Worm (Caenorhabditis elegans) whole organism, young adult: Measurements from ENCODE around the gene rin-1.

Experiments used
- F52B5.7 ChIP-seq: sonication (generic microtip); optimal IDR thresholded peaks from 2 replicates; lab custom pipeline; 2016; ENCODE audit warnings: mild to moderate bottlenecking, missing genetic modification characterization, missing compliant biosample characterization
- K12H6.12 ChIP-seq: fragments of 200-800 bp; sonication (Bioruptor generic); optimal IDR thresholded peaks from 2 replicates; lab custom pipeline; 2018; ENCODE audit warnings: mild to moderate bottlenecking, missing genetic modification characterization, missing compliant biosample characterization
- Y53G8AR.9 ChIP-seq: fragments of 200-800 bp; sonication (Bioruptor generic); conservative IDR thresholded peaks from 2 replicates; pipeline ENCODE4 v1.3.6; 2022; ENCODE audit warnings: missing genetic modification reagents, missing genetic modification characterization, missing compliant biosample characterization
- Y79H2A.3 ChIP-seq: fragments of 200-800 bp; sonication (Bioruptor generic); conservative IDR thresholded peaks from 2 replicates; pipeline ENCODE4 v1.3.6; 2022; ENCODE audit warnings: missing genetic modification reagents, missing genetic modification characterization, missing compliant biosample characterization
- Y95B8A.8 ChIP-seq: fragments of 200-800 bp; sonication (Bioruptor generic); IDR thresholded peaks from 2 replicates; pipeline ENCODE4 v1.3.6; 2022; ENCODE audit warnings: missing genetic modification reagents, missing genetic modification characterization, missing compliant biosample characterization
- ama-1 ChIP-seq, 3 experiments: fragments of 150-350 bp in 1 of 3; sonication (generic microtip) in 2 of 3; optimal IDR thresholded peaks; 2 replicates each; lab custom pipeline; 2014 to 2018; ENCODE audit warnings: missing biosample characterization in 2 of 3, missing genetic modification characterization in 2 of 3, missing genetic modification reagents in 2 of 3
- aptf-3 ChIP-seq: fragments of 200-800 bp; sonication (Bioruptor generic); IDR thresholded peaks from 2 replicates; pipeline ENCODE4 v1.3.6; 2022; ENCODE audit warnings: missing genetic modification characterization, missing compliant biosample characterization
- attf-3 ChIP-seq: fragments of 200-800 bp; sonication (Bioruptor generic); conservative IDR thresholded peaks from 2 replicates; pipeline ENCODE4 v1.3.6; 2022; ENCODE audit warnings: missing genetic modification reagents, missing genetic modification characterization, missing compliant biosample characterization
- attf-5 ChIP-seq: fragments of 200-800 bp; sonication (Bioruptor generic); optimal IDR thresholded peaks from 2 replicates; lab custom pipeline; 2018; ENCODE audit warnings: mild to moderate bottlenecking, missing genetic modification characterization, missing compliant biosample characterization
- cebp-2 ChIP-seq: fragments of 200-800 bp; sonication (Bioruptor generic); IDR thresholded peaks from 2 replicates; pipeline ENCODE4 v1.3.6; 2022; ENCODE audit warnings: missing genetic modification characterization, missing compliant biosample characterization
- ceh-100 ChIP-seq: fragments of 200-800 bp; sonication (Bioruptor generic); IDR thresholded peaks from 2 replicates; pipeline ENCODE4 v1.3.6; 2022; ENCODE audit warnings: missing genetic modification reagents, missing genetic modification characterization, missing compliant biosample characterization
- ceh-27 ChIP-seq: fragments of 200-800 bp; sonication (Bioruptor generic); optimal IDR thresholded peaks from 2 replicates; lab custom pipeline; 2018; ENCODE audit warnings: mild to moderate bottlenecking, missing genetic modification characterization, moderate library complexity, missing compliant biosample characterization
- ceh-91 ChIP-seq: fragments of 200-800 bp; sonication (Bioruptor generic); IDR thresholded peaks from 2 replicates; pipeline ENCODE4 v1.3.6; 2022; ENCODE audit warnings: missing genetic modification reagents, missing genetic modification characterization, missing compliant biosample characterization
- chd-7 ChIP-seq: sonication (generic microtip); optimal IDR thresholded peaks from 2 replicates; lab custom pipeline; 2016; ENCODE audit warnings: mild to moderate bottlenecking, missing genetic modification characterization, moderate library complexity, missing compliant biosample characterization
- die-1 ChIP-seq: sonication (generic microtip); optimal IDR thresholded peaks from 2 replicates; lab custom pipeline; 2016; ENCODE audit warnings: missing genotype, mild to moderate bottlenecking, missing genetic modification characterization, missing compliant biosample characterization
- dpff-1 ChIP-seq: sonication (generic microtip); optimal IDR thresholded peaks from 2 replicates; lab custom pipeline; 2017; ENCODE audit warnings: mild to moderate bottlenecking, missing genetic modification characterization, missing compliant biosample characterization
- efl-1 ChIP-seq: fragments of 150-350 bp; optimal IDR thresholded peaks from 2 replicates; lab custom pipeline; 2014; ENCODE audit warnings: missing biosample characterization, missing genetic modification reagents, missing genetic modification characterization
- egl-18 ChIP-seq: fragments of 200-800 bp; sonication (Bioruptor generic); IDR thresholded peaks from 2 replicates; pipeline ENCODE4 v1.3.6; 2022; ENCODE audit warnings: missing genetic modification reagents, missing genetic modification characterization, missing compliant biosample characterization
- ekl-4 ChIP-seq: fragments of 200-800 bp; sonication (Bioruptor generic); IDR thresholded peaks from 2 replicates; pipeline ENCODE4 v1.3.6; 2022; ENCODE audit warnings: missing genetic modification reagents, missing genetic modification characterization, missing compliant biosample characterization
- ets-4 ChIP-seq: fragments of 200-800 bp; sonication (Bioruptor generic); optimal IDR thresholded peaks from 2 replicates; lab custom pipeline; 2018; ENCODE audit warnings: mild to moderate bottlenecking, missing genetic modification characterization, missing compliant biosample characterization
- fkh-3 ChIP-seq: sonication (generic microtip); optimal IDR thresholded peaks from 2 replicates; lab custom pipeline; 2016; ENCODE audit warnings: mild to moderate bottlenecking, missing genetic modification characterization, missing compliant biosample characterization
- hmg-1.2 ChIP-seq: fragments of 200-800 bp; sonication (Bioruptor generic); IDR thresholded peaks from 2 replicates; pipeline ENCODE4 v1.3.6; 2022; ENCODE audit warnings: missing genetic modification reagents, missing genetic modification characterization, missing compliant biosample characterization
- hmg-20 ChIP-seq: fragments of 200-800 bp; sonication (Bioruptor generic); IDR thresholded peaks from 2 replicates; pipeline ENCODE4 v1.3.6; 2022; ENCODE audit warnings: missing genetic modification reagents, missing genetic modification characterization, missing compliant biosample characterization
- hrde-1 ChIP-seq: sonication (generic microtip); optimal IDR thresholded peaks from 2 replicates; lab custom pipeline; 2016; ENCODE audit warnings: missing genetic modification characterization, mild to moderate bottlenecking, missing compliant biosample characterization, moderate library complexity, missing genotype, missing genetic modification reagents, borderline replicate concordance
- hsf-1 ChIP-seq: fragments of 200-800 bp; sonication (Bioruptor generic); IDR thresholded peaks from 2 replicates; pipeline ENCODE4 v1.3.6; 2022; ENCODE audit warnings: missing genetic modification reagents, missing genetic modification characterization, missing compliant biosample characterization
- lag-1 ChIP-seq: fragments of 200-800 bp; sonication (Bioruptor generic); IDR thresholded peaks from 2 replicates; pipeline ENCODE4 v1.3.6; 2022; ENCODE audit warnings: missing genetic modification reagents, missing genetic modification characterization, missing compliant biosample characterization
- let-526 ChIP-seq: fragments of 200-800 bp; sonication (Bioruptor generic); IDR thresholded peaks from 2 replicates; pipeline ENCODE4 v1.3.6; 2022; ENCODE audit warnings: missing genetic modification reagents, missing genetic modification characterization, missing compliant biosample characterization
- lin-26 ChIP-seq: fragments of 200-800 bp; sonication (Bioruptor generic); IDR thresholded peaks from 2 replicates; pipeline ENCODE4 v1.3.6; 2022; ENCODE audit warnings: missing genetic modification reagents, missing genetic modification characterization, missing compliant biosample characterization
- lin-54 ChIP-seq: fragments of 200-800 bp; sonication (Bioruptor generic); optimal IDR thresholded peaks from 2 replicates; lab custom pipeline; 2018; ENCODE audit warnings: mild to moderate bottlenecking, missing genetic modification characterization, missing compliant biosample characterization
- lir-1 ChIP-seq: fragments of 200-800 bp; sonication (Bioruptor generic); conservative IDR thresholded peaks from 2 replicates; pipeline ENCODE4 v1.3.6; 2022; ENCODE audit warnings: missing genetic modification reagents, missing genetic modification characterization, missing compliant biosample characterization
- lsy-27 ChIP-seq: sonication (generic microtip); optimal IDR thresholded peaks from 2 replicates; lab custom pipeline; 2017; ENCODE audit warnings: missing genetic modification characterization, mild to moderate bottlenecking, missing compliant biosample characterization, antibody characterized with exemption, missing genotype, borderline replicate concordance; ENCODE audit not compliant: insufficient read depth
- nhr-120 ChIP-seq: fragments of 200-800 bp; sonication (Bioruptor generic); IDR thresholded peaks from 2 replicates; pipeline ENCODE4 v1.3.6; 2022; ENCODE audit warnings: missing genetic modification characterization, missing compliant biosample characterization
- pha-4 ChIP-seq: fragments of 150-350 bp; sonication (generic microtip); optimal IDR thresholded peaks from 2 replicates; lab custom pipeline; 2014; ENCODE audit warnings: missing biosample characterization, missing genetic modification reagents, missing genetic modification characterization
- rcor-1 ChIP-seq: fragments of 200-800 bp; sonication (Bioruptor generic); IDR thresholded peaks from 2 replicates; pipeline ENCODE4 v1.3.6; 2022; ENCODE audit warnings: missing genetic modification reagents, missing genetic modification characterization, missing compliant biosample characterization
- rec-8 ChIP-seq, 2 experiments: sonication (generic microtip); optimal IDR thresholded peaks; 2 replicates each; lab custom pipeline; 2016; ENCODE audit warnings: mild to moderate bottlenecking in 2 of 2, missing genetic modification characterization in 2 of 2, missing genetic modification reagents in 2 of 2, missing genotype in 2 of 2, missing biosample characterization in 1 of 2, missing compliant biosample characterization in 1 of 2, moderate library complexity in 1 of 2
- repo-1 ChIP-seq: sonication (generic microtip); optimal IDR thresholded peaks from 2 replicates; lab custom pipeline; 2017; ENCODE audit warnings: mild to moderate bottlenecking, missing genetic modification characterization, missing compliant biosample characterization
- sea-2 ChIP-seq: fragments of 200-800 bp; sonication (Bioruptor generic); IDR thresholded peaks from 2 replicates; pipeline ENCODE4 v1.3.6; 2022; ENCODE audit warnings: missing genetic modification characterization, missing compliant biosample characterization
- snpc-1.1 ChIP-seq: sonication (generic microtip); optimal IDR thresholded peaks from 2 replicates; lab custom pipeline; 2017; ENCODE audit warnings: missing genetic modification characterization, mild to moderate bottlenecking, missing compliant biosample characterization, antibody characterized with exemption, moderate library complexity, missing genotype, missing genetic modification reagents; ENCODE audit not compliant: insufficient read depth
- snpc-1.3 ChIP-seq: sonication (generic microtip); optimal IDR thresholded peaks from 2 replicates; lab custom pipeline; 2017; ENCODE audit warnings: missing genetic modification characterization, mild to moderate bottlenecking, missing compliant biosample characterization, antibody characterized with exemption, moderate library complexity, missing genotype, missing genetic modification reagents; ENCODE audit not compliant: insufficient read depth
- sptf-2 ChIP-seq: fragments of 200-800 bp; sonication (Bioruptor generic); optimal IDR thresholded peaks from 2 replicates; lab custom pipeline; 2018; ENCODE audit warnings: mild to moderate bottlenecking, missing genetic modification characterization, missing compliant biosample characterization
- tbp1 ChIP-seq: fragments of 200-800 bp; sonication (Bioruptor generic); optimal IDR thresholded peaks from 2 replicates; lab custom pipeline; 2018; ENCODE audit warnings: mild to moderate bottlenecking, missing genetic modification characterization, missing compliant biosample characterization
- tlf-1 ChIP-seq: fragments of 200-800 bp; sonication (Bioruptor generic); optimal IDR thresholded peaks from 2 replicates; lab custom pipeline; 2018; ENCODE audit warnings: mild to moderate bottlenecking, missing genetic modification characterization, missing compliant biosample characterization
- unc-62 ChIP-seq: fragments of 150-350 bp; optimal IDR thresholded peaks from 2 replicates; lab custom pipeline; 2014; ENCODE audit warnings: missing biosample characterization, missing genetic modification reagents, missing genetic modification characterization
- xnd-1 ChIP-seq: sonication (generic microtip); optimal IDR thresholded peaks from 2 replicates; lab custom pipeline; 2016; ENCODE audit warnings: missing genotype, missing genetic modification reagents, missing genetic modification characterization, missing compliant biosample characterization
- zim-3 ChIP-seq: sonication (generic microtip); optimal IDR thresholded peaks from 2 replicates; lab custom pipeline; 2017; ENCODE audit warnings: mild to moderate bottlenecking, missing genetic modification characterization, moderate library complexity, missing compliant biosample characterization
- ztf-18 ChIP-seq: sonication (generic microtip); optimal IDR thresholded peaks from 2 replicates; lab custom pipeline; 2016; ENCODE audit warnings: missing genotype, mild to moderate bottlenecking, missing genetic modification characterization, missing compliant biosample characterization
- ztf-26 ChIP-seq: sonication (generic microtip); optimal IDR thresholded peaks from 2 replicates; lab custom pipeline; 2017; ENCODE audit warnings: missing genetic modification characterization, missing compliant biosample characterization

rin-1 gene

ce11 chrV:14848510-14849206 lies 33.3 kb upstream of the rin-1 start (continued):
- TF ChIP-seq nhr-120 (GFP tag; lab: Robert Waterston, UW) (no peak), hmg-1.2 (GFP tag; lab: Robert Waterston, UW) (peak; percentile 47; the same call in 1 of the 2 replicates), K12H6.12 (tag; lab: Kevin White, UChicago) (peak; percentile 33), hmg-20 (GFP tag; lab: Robert Waterston, UW) (no peak), lin-54 (GFP tag; lab: Kevin White, UChicago) (peak; percentile 19), F52B5.7 (tag; lab: Kevin White, UChicago) (peak; percentile 4), hrde-1 (tag; lab: Kevin White, UChicago) (no peak), tlf-1 (GFP tag; lab: Kevin White, UChicago) (no peak), cebp-2 (no peak), lir-1 (GFP tag; lab: Robert Waterston, UW) (no peak; the same call in 1 of the 2 replicates), attf-5 (GFP tag; lab: Kevin White, UChicago) (peak; percentile 72), snpc-1.1 (tag; lab: Kevin White, UChicago) (no peak), ceh-27 (GFP tag; lab: Kevin White, UChicago) (no peak), hsf-1 (GFP tag; lab: Robert Waterston, UW) (no peak), ekl-4 (GFP tag; lab: Robert Waterston, UW) (0 out of 2 replicates have a peak, but pooled peaks have one; percentile 32), lin-26 (GFP tag; lab: Robert Waterston, UW) (no peak), ztf-18 (no peak), die-1 (tag; lab: Kevin White, UChicago) (no peak), efl-1 (no peak), tbp1 (GFP tag; lab: Kevin White, UChicago) (peak; percentile 46), Y53G8AR.9 (GFP tag; lab: Robert Waterston, UW) (no peak), ceh-91 (GFP tag; lab: Robert Waterston, UW) (no peak), ceh-100 (no peak), attf-3 (GFP tag; lab: Robert Waterston, UW) (no peak), unc-62 (peak; percentile 68), ets-4 (GFP tag; lab: Kevin White, UChicago) (no peak), dpff-1 (tag; lab: Kevin White, UChicago) (no peak), pha-4 (tag; lab: Kevin White, UChicago) (no peak), lsy-27 (no peak), ama-1 (optimal IDR thresholded peaks at IDR 0.05; lab: Kevin White, UChicago) (peak; percentile 71), ama-1 (GFP tag; optimal IDR thresholded peaks at IDR 0.05; lab: Kevin White, UChicago) (no peak), lag-1 (no peak), ztf-26 (tag; lab: Kevin White, UChicago) (peak; percentile 65), egl-18 (GFP tag; lab: Robert Waterston, UW) (no peak), sea-2 (GFP tag; lab: Robert Waterston, UW) (no peak), aptf-3 (no peak), Y79H2A.3 (GFP tag; lab: Robert Waterston, UW) (no peak), chd-7 (tag; lab: Kevin White, UChicago) (peak; percentile 88), snpc-1.3 (no peak), repo-1 (tag; lab: Kevin White, UChicago) (peak; percentile 4), Y95B8A.8 (GFP tag; lab: Robert Waterston, UW) (no peak), zim-3 (tag; lab: Kevin White, UChicago) (peak; percentile 40), let-526 (GFP tag; lab: Robert Waterston, UW) (peak; percentile 55), rcor-1 (GFP tag; lab: Robert Waterston, UW) (no peak), xnd-1 (no peak), sptf-2 (GFP tag; lab: Kevin White, UChicago) (no peak), fkh-3 (no peak), rec-8 (tag; optimal IDR thresholded peaks at IDR 0.05; lab: Kevin White, UChicago) (no peak)
